Fruit fly (Drosophila melanogaster) whole organism, embryonic: ENCODE results near the gene Pig1.

Experiments
- ATbp ChIP-seq: fragments of 200-800 bp; sonication (Bioruptor generic); optimal IDR thresholded peaks from 2 replicates; lab custom pipeline; 2017; ENCODE audit warnings: missing biosample characterization, mild to moderate bottlenecking, missing genetic modification characterization, missing genetic modification reagents
- Adf1 ChIP-seq: fragments of 200-800 bp; sonication (Bioruptor generic); IDR thresholded peaks from 2 replicates; pipeline ENCODE4 v1.3.6; 2022; ENCODE audit warnings: missing biosample characterization, missing genetic modification characterization
- Awh ChIP-seq: fragments of 200-800 bp; sonication (Bioruptor generic); IDR thresholded peaks from 2 replicates; pipeline ENCODE4, ENCODE4 v1.3.6; 2022; ENCODE audit warnings: missing biosample characterization, missing genetic modification characterization
- Bdp1 ChIP-seq: fragments of 200-800 bp; sonication (Bioruptor generic); optimal IDR thresholded peaks from 3 replicates; lab custom pipeline; 2016; ENCODE audit warnings: missing biosample characterization, missing genetic modification characterization
- CG10321 ChIP-seq: fragments of 200-800 bp; sonication (Bioruptor generic); IDR thresholded peaks from 2 replicates; pipeline ENCODE4 v1.3.6; 2022; ENCODE audit warnings: missing biosample characterization, missing genetic modification characterization
- CG10959 ChIP-seq: fragments of 200-800 bp; sonication (Bioruptor generic); IDR thresholded peaks from 2 replicates; pipeline ENCODE4 v1.3.6; 2022; ENCODE audit warnings: missing biosample characterization, missing genetic modification characterization
- CG11247 ChIP-seq: fragments of 200-800 bp; sonication (Bioruptor generic); IDR thresholded peaks from 2 replicates; pipeline ENCODE4 v1.3.6; 2022; ENCODE audit warnings: missing biosample characterization, missing genetic modification characterization
- CG11696 ChIP-seq: fragments of 200-800 bp; sonication (Bioruptor generic); IDR thresholded peaks from 2 replicates; pipeline ENCODE4 v1.3.6; 2022; ENCODE audit warnings: missing biosample characterization, missing genetic modification characterization
- CG12155 ChIP-seq: fragments of 200-800 bp; sonication (Bioruptor generic); optimal IDR thresholded peaks from 3 replicates; lab custom pipeline; 2016; ENCODE audit warnings: missing biosample characterization, missing genetic modification characterization
- CG14014 ChIP-seq: fragments of 200-800 bp; sonication (Bioruptor generic); IDR thresholded peaks from 2 replicates; pipeline ENCODE4 v1.3.6; 2022; ENCODE audit warnings: missing biosample characterization, missing genetic modification characterization
- CG15011 ChIP-seq: fragments of 200-800 bp; sonication (Bioruptor generic); optimal IDR thresholded peaks from 3 replicates; lab custom pipeline; 2018; ENCODE audit warnings: missing biosample characterization, mild to moderate bottlenecking, missing genetic modification characterization
- CG15514 ChIP-seq: fragments of 200-800 bp; sonication (Bioruptor generic); optimal IDR thresholded peaks from 3 replicates; lab custom pipeline; 2017; ENCODE audit warnings: missing biosample characterization, missing genetic modification characterization, mild to moderate bottlenecking, moderate library complexity, missing genetic modification reagents
- CG16863 ChIP-seq: fragments of 200-800 bp; sonication (Bioruptor generic); optimal IDR thresholded peaks from 3 replicates; lab custom pipeline; 2016; ENCODE audit warnings: missing biosample characterization, missing genetic modification characterization
- CG17328 ChIP-seq: fragments of 200-800 bp; sonication (Bioruptor generic); IDR thresholded peaks from 2 replicates; pipeline ENCODE4 v1.3.6; 2022; ENCODE audit warnings: missing biosample characterization, missing genetic modification characterization
- CG17361 ChIP-seq: fragments of 200-800 bp; sonication (Bioruptor generic); IDR thresholded peaks from 3 replicates; pipeline ENCODE4 v1.3.6; 2022; ENCODE audit warnings: missing biosample characterization, missing genetic modification characterization
- CG17385 ChIP-seq: fragments of 200-800 bp; sonication (Bioruptor generic); optimal IDR thresholded peaks from 3 replicates; lab custom pipeline; 2018; ENCODE audit warnings: missing biosample characterization, mild to moderate bottlenecking, missing genetic modification characterization
- CG2116 ChIP-seq: fragments of 200-800 bp; sonication (Bioruptor generic); optimal IDR thresholded peaks from 3 replicates; lab custom pipeline; 2018; ENCODE audit warnings: missing biosample characterization, mild to moderate bottlenecking, missing genetic modification characterization
- CG3065 ChIP-seq: fragments of 200-800 bp; sonication (Bioruptor generic); optimal IDR thresholded peaks from 2 replicates; lab custom pipeline; 2016; ENCODE audit warnings: missing biosample characterization, missing genetic modification characterization
- CG34224 ChIP-seq: fragments of 200-800 bp; sonication (Bioruptor generic); IDR thresholded peaks from 3 replicates; pipeline ENCODE4 v1.3.6; 2022; ENCODE audit warnings: missing biosample characterization, missing genetic modification characterization; ENCODE audit not compliant: partially characterized antibody
- CG4730 ChIP-seq: fragments of 200-800 bp; sonication (Bioruptor generic); IDR thresholded peaks from 2 replicates; pipeline ENCODE4 v1.3.6; 2022; ENCODE audit warnings: missing biosample characterization, missing genetic modification characterization
- CG6254 ChIP-seq: fragments of 200-800 bp; sonication (Bioruptor generic); optimal IDR thresholded peaks from 3 replicates; lab custom pipeline; 2017; ENCODE audit warnings: mild to moderate bottlenecking, missing biosample characterization, missing genetic modification reagents, missing genetic modification characterization
- CG6854 ChIP-seq: fragments of 200-800 bp; sonication (Bioruptor generic); optimal IDR thresholded peaks from 3 replicates; lab custom pipeline; 2017; ENCODE audit warnings: missing biosample characterization, mild to moderate bottlenecking, missing genetic modification characterization
- CG7839 ChIP-seq: fragments of 200-800 bp; sonication (Bioruptor generic); optimal IDR thresholded peaks from 3 replicates; lab custom pipeline; 2018; ENCODE audit warnings: missing biosample characterization, mild to moderate bottlenecking, missing genetic modification characterization, moderate library complexity
- CG8765 ChIP-seq: fragments of 200-800 bp; sonication (Bioruptor generic); IDR thresholded peaks from 2 replicates; pipeline ENCODE4 v1.3.6; 2022; ENCODE audit warnings: missing biosample characterization, missing genetic modification characterization
- CG9609 ChIP-seq: fragments of 200-800 bp; sonication (Bioruptor generic); optimal IDR thresholded peaks from 3 replicates; lab custom pipeline; 2016; ENCODE audit warnings: missing biosample characterization, missing genetic modification characterization
- Dek ChIP-seq: fragments of 200-800 bp; sonication (Bioruptor generic); optimal IDR thresholded peaks from 3 replicates; lab custom pipeline; 2019; ENCODE audit warnings: missing biosample characterization, mild to moderate bottlenecking, missing genetic modification characterization, moderate library complexity
- Ets65A ChIP-seq: fragments of 200-800 bp; sonication (Bioruptor generic); peaks from one replicate; lab custom pipeline; 2016; ENCODE audit warnings: missing biosample characterization, missing genetic modification characterization
- Gug ChIP-seq: fragments of 200-800 bp; sonication (Bioruptor generic); IDR thresholded peaks from 4 replicates; pipeline ENCODE4 v1.3.6; 2022; ENCODE audit warnings: missing biosample characterization, missing genetic modification characterization
- H2.0 ChIP-seq: fragments of 200-800 bp; sonication (Bioruptor generic); IDR thresholded peaks from 2 replicates; pipeline ENCODE4 v1.3.6; 2022; ENCODE audit warnings: missing biosample characterization, missing genetic modification characterization
- HHEX ChIP-seq: fragments of 200-800 bp; sonication (Bioruptor generic); optimal IDR thresholded peaks from 3 replicates; lab custom pipeline; 2017; ENCODE audit warnings: missing biosample characterization, mild to moderate bottlenecking, missing genetic modification characterization, missing genetic modification reagents
- HLH54F ChIP-seq: fragments of 200-800 bp; sonication (Bioruptor generic); optimal IDR thresholded peaks from 3 replicates; lab custom pipeline; 2016; ENCODE audit warnings: missing biosample characterization, missing genetic modification characterization
- Med ChIP-seq: fragments of 200-800 bp; sonication (Bioruptor generic); peaks from one replicate; lab custom pipeline; 2016; ENCODE audit warnings: missing biosample characterization, missing genetic modification characterization, mild to moderate bottlenecking, inconsistent platforms, moderate library complexity
- Meics ChIP-seq: fragments of 200-800 bp; sonication (Bioruptor generic); optimal IDR thresholded peaks from 2 replicates; lab custom pipeline; 2017; ENCODE audit warnings: missing biosample characterization, mild to moderate bottlenecking, missing genetic modification characterization
- NfI ChIP-seq: fragments of 200-800 bp; sonication (Bioruptor generic); optimal IDR thresholded peaks from 3 replicates; lab custom pipeline; 2018; ENCODE audit warnings: missing biosample characterization, mild to moderate bottlenecking, missing genetic modification characterization, moderate library complexity
- Oli ChIP-seq: fragments of 200-800 bp; sonication (Bioruptor generic); optimal IDR thresholded peaks from 2 replicates; lab custom pipeline; 2018; ENCODE audit warnings: missing biosample characterization, mild to moderate bottlenecking, missing genetic modification characterization, moderate library complexity
- Ravus ChIP-seq: fragments of 200-800 bp; sonication (Bioruptor generic); IDR thresholded peaks from 2 replicates; pipeline ENCODE4 v1.3.6; 2022; ENCODE audit warnings: missing biosample characterization, missing genetic modification characterization
- Trl ChIP-seq, 3 experiments: fragments of >200 bp in 2 of 3; fragments of 200-800 bp in 1 of 3; sonication (Bioruptor generic) in 1 of 3; optimal IDR thresholded peaks; 2 replicates in 1 of 3; 3 replicates in 2 of 3; lab custom pipeline; 2016 to 2017; ENCODE audit warnings: missing biosample characterization in 1 of 3, missing genetic modification characterization in 1 of 3
- abd-A ChIP-seq: fragments of 200-800 bp; sonication (Bioruptor generic); optimal IDR thresholded peaks from 3 replicates; lab custom pipeline; 2019; ENCODE audit warnings: missing biosample characterization, mild to moderate bottlenecking, missing genetic modification characterization, moderate library complexity
- ap ChIP-seq: fragments of 200-800 bp; sonication (Bioruptor generic); IDR thresholded peaks from 2 replicates; pipeline ENCODE4 v1.3.6; 2022; ENCODE audit warnings: missing biosample characterization, missing genetic modification characterization
- chm ChIP-seq: fragments of 200-800 bp; sonication (Bioruptor generic); IDR thresholded peaks from 2 replicates; pipeline ENCODE4 v1.3.6; 2022; ENCODE audit warnings: missing biosample characterization, missing genetic modification characterization
- gce ChIP-seq: fragments of 200-800 bp; sonication (Bioruptor generic); IDR thresholded peaks from 3 replicates; pipeline ENCODE4 v1.3.6; 2022; ENCODE audit warnings: missing biosample characterization, missing genetic modification characterization
- insv ChIP-seq, 2 experiments: fragments of 200-800 bp; sonication (Bioruptor generic); optimal IDR thresholded peaks; 3 replicates each; lab custom pipeline; 2016 to 2018; ENCODE audit warnings: missing biosample characterization in 2 of 2, missing genetic modification characterization in 2 of 2
- knrl ChIP-seq: fragments of 200-800 bp; sonication (Bioruptor generic); IDR thresholded peaks from 3 replicates; pipeline ENCODE4 v1.3.6; 2022; ENCODE audit warnings: missing biosample characterization, missing genetic modification characterization; ENCODE audit not compliant: partially characterized antibody
- lilli ChIP-seq: fragments of 200-800 bp; sonication (Bioruptor generic); optimal IDR thresholded peaks from 3 replicates; lab custom pipeline; 2016; ENCODE audit warnings: missing biosample characterization, missing genetic modification characterization
- mam ChIP-seq: fragments of 200-800 bp; sonication (Bioruptor generic); optimal IDR thresholded peaks from 3 replicates; lab custom pipeline; 2016; ENCODE audit warnings: missing biosample characterization, missing genetic modification characterization
- pfk ChIP-seq: fragments of 200-800 bp; sonication (Bioruptor generic); optimal IDR thresholded peaks from 2 replicates; lab custom pipeline; 2018; ENCODE audit warnings: missing biosample characterization, mild to moderate bottlenecking, missing genetic modification characterization, moderate library complexity
- twi ChIP-seq: fragments of 200-800 bp; optimal IDR thresholded peaks from 2 replicates; lab custom pipeline; 2019; ENCODE audit warnings: missing biosample characterization, mild to moderate bottlenecking, missing genetic modification characterization, moderate library complexity

The Pig1 gene

DNA sequence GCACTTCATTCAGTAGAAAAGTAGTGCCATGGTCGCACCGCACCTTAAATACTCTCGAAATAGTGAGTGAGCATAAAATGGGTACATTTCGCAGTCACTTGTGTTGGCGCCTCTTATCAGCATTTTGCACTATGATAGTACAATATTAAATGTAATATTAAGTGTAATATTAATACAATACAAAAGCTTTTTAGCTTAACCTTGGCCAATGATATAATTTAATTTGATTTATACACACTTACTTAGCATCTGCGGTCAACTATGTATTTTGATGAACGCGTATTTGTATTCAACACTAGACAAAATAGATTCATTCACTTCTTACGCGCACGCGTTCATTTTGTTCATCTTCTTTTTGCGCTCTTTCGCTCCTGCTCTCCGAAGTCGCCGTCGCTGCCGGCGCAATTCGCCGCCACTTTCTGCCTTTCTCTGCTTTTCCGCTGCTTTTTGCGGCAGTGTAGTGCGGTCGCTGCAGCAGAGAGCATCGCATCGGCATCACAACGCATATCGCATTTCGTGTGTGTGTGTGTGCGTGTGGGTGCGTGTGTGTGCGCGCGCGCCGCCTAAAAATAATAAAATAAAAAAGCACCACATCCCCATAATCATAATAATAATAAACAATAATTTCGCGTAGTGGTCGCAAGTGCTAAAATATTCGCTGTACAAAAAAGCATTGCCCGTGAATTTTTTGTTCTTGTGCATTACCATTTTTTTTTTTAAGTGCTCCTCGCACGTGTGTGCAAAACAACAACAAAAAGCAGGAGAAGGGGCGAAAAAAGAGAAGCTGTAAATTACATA lies 40.0 kb upstream of the Pig1 start (continued):
- TF ChIP-seq Trl (optimal IDR thresholded peaks at IDR 0.05; lab: Kevin White, UChicago) (peak; percentile 46 to 65), Trl (GFP tag; optimal IDR thresholded peaks at IDR 0.05; lab: Kevin White, UChicago) (no peak), CG11247 (no peak), Oli (tag; lab: Kevin White, UChicago) (peak; percentile 61), HLH54F (GFP tag; lab: Kevin White, UChicago) (no peak), Ets65A (peak; percentile 58), H2.0 (0 out of 2 replicates have a peak, but pooled peaks have one; percentile 25), CG6254 (peak; percentile 29), Meics (GFP tag; lab: Kevin White, UChicago) (peak; percentile 51), lilli (peak; percentile 1), CG10959 (no peak), CG9609 (peak; percentile 7), ATbp (GFP tag; lab: Kevin White, UChicago) (peak; percentile 28), Awh (GFP tag; lab: Robert Waterston, UW) (peak; percentile 52; the same call in 1 of the 2 replicates), NfI (GFP tag; lab: Kevin White, UChicago) (peak; percentile 28), CG3065 (GFP tag; lab: Kevin White, UChicago) (no peak), CG14014 (0 out of 2 replicates have a peak, but pooled peaks have one; percentile 11), gce (GFP tag; lab: Robert Waterston, UW) (0 out of 3 replicates have a peak, but pooled peaks have one; percentile 54), Bdp1 (GFP tag; lab: Kevin White, UChicago) (no peak), ap (GFP tag; lab: Robert Waterston, UW) (no peak), CG7839 (tag; lab: Kevin White, UChicago) (peak; percentile 52), abd-A (tag; lab: Kevin White, UChicago) (peak; percentile 16)

DNA sequence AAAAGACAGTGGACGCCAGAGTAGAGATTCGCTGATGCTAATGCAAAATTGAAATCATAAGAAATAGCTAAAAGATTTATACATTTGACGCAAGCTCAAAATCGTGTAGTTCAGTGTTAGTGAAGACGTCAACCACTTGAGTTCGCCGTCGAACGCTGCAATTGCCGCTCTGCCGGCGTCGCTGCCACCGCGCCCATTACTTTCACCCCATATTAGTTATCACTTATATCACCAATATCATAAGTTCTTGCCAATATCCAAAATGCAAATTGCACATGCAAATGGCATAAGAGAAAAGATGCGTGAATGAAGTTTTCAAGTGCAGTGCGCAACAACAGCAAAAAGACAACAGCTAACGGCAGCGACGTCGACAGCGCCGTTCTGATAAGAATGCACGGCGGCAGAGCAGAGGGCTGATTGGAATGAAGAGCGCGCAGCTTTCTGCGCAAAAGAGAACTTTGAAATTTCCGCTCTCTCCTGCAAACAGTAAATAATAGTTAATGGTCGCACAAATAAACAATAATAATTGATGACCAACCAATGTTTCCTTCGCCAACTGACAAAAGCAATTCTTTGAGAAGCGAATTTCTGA lies 39.3 kb upstream of the Pig1 start:
- TF ChIP-seq CG17361 (GFP tag; lab: Robert Waterston, UW) (no peak), Trl (optimal IDR thresholded peaks at IDR 0.05; lab: Kevin White, UChicago) (peak; percentile 47 to 54), Trl (GFP tag; optimal IDR thresholded peaks at IDR 0.05; lab: Kevin White, UChicago) (no peak), chm (no peak), twi (tag; lab: Kevin White, UChicago) (no peak), Med (GFP tag; lab: Kevin White, UChicago) (peak; percentile 23), insv (GFP tag; optimal IDR thresholded peaks at IDR 0.05; lab: Kevin White, UChicago) (peak in 1 of 2 experiments; percentile 52), CG10321 (GFP tag; lab: Robert Waterston, UW) (no peak), CG8765 (GFP tag; lab: Robert Waterston, UW) (no peak), CG17328 (GFP tag; lab: Robert Waterston, UW) (no peak), Adf1 (peak; percentile 92), CG15011 (GFP tag; lab: Kevin White, UChicago) (no peak), mam (GFP tag; lab: Kevin White, UChicago) (no peak), pfk (no peak), CG3065 (GFP tag; lab: Kevin White, UChicago) (no peak), CG12155 (GFP tag; lab: Kevin White, UChicago) (no peak)

DNA sequence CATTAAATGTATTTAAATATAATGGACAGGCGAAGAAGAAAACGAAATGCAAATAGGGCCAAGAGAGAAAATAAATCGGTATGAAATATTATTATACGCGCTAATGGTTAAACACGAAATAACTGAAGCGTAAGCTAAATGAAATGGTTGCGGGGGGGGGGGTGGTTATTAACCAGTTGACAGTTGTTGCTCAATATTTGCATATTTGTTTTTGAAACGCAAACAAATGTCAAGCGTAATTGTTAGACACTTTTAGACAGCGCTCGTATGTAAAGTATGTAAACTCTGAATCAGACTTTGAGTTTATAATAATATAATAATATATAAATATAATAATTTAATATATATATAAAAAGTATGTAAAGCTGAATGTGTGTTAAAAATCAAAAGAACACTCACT lies 32.9 kb upstream of the Pig1 start:
- no peak for TF ChIP-seq CG11696 (GFP tag; lab: Robert Waterston, UW)
- no peak for TF ChIP-seq CG16863
- no peak for TF ChIP-seq Ravus (GFP tag; lab: Robert Waterston, UW)
- no peak for TF ChIP-seq CG34224 (GFP tag; lab: Robert Waterston, UW)
- no peak for TF ChIP-seq Dek (tag; lab: Kevin White, UChicago)
- TF ChIP-seq CG2116 (GFP tag; lab: Kevin White, UChicago): no peak
- no peak for TF ChIP-seq knrl (GFP tag; lab: Robert Waterston, UW)
- no peak for TF ChIP-seq CG17385 (GFP tag; lab: Kevin White, UChicago)
- TF ChIP-seq HHEX: peak; percentile 13
- peak; percentile 61 for TF ChIP-seq Meics (GFP tag; lab: Kevin White, UChicago)
- TF ChIP-seq CG6854 (GFP tag; lab: Kevin White, UChicago): no peak
- no peak for TF ChIP-seq CG4730 (GFP tag; lab: Robert Waterston, UW)
- TF ChIP-seq Gug (GFP tag; lab: Robert Waterston, UW): no peak
- TF ChIP-seq CG15514 (GFP tag; lab: Kevin White, UChicago): peak; percentile 53
